Fruit fly (Drosophila melanogaster): ENCODE results near the gene CG7236.

- no peak for TF ChIP-seq Fer2 (tag; optimal IDR thresholded peaks at IDR 0.05)
- peak; percentile 13 for TF ChIP-seq fd96Cb (tag; optimal IDR thresholded peaks at IDR 0.05)
- no peak for TF ChIP-seq Dll (GFP tag; IDR thresholded peaks at IDR 0.05; ENCODE audit: partially characterized antibody)
- TF ChIP-seq Oli (tag; optimal IDR thresholded peaks at IDR 0.05) = no peak
These were observed 24.3 kb downstream of the CG7236 start for dm6 chr2L:5730432-5730831.

Measured in whole organism, embryonic.